Worm (Caenorhabditis elegans) whole organism, L1 larva: ENCODE results near the gene mlt-3.

Experiments used
- ama-1 ChIP-seq: fragments of 150-350 bp; optimal IDR thresholded peaks from 2 replicates; lab custom pipeline; 2014
- ceh-82 ChIP-seq, 3 experiments: fragments of 150-350 bp in 1 of 3; sonication (generic microtip) in 2 of 3; optimal IDR thresholded peaks; 2 replicates each; lab custom pipeline; 2014 to 2017; ENCODE audit warnings: missing biosample characterization in 3 of 3, missing genetic modification characterization in 3 of 3
- fos-1 ChIP-seq: fragments of 150-350 bp; optimal IDR thresholded peaks from 2 replicates; lab custom pipeline; 2014; ENCODE audit warnings: missing biosample characterization, missing genetic modification characterization
- lin-15B ChIP-seq: fragments of 150-350 bp; sonication (generic microtip); optimal IDR thresholded peaks from 3 replicates; lab custom pipeline; 2014; ENCODE audit warnings: missing biosample characterization, missing genetic modification characterization
- lin-35 ChIP-seq, 2 experiments: fragments of 150-350 bp; optimal IDR thresholded peaks; 2 replicates each; lab custom pipeline; 2014; ENCODE audit warnings: missing biosample characterization in 2 of 2, missing genetic modification characterization in 2 of 2, missing genetic modification reagents in 2 of 2
- lin-39 ChIP-seq: fragments of 150-350 bp; optimal IDR thresholded peaks from 2 replicates; lab custom pipeline; 2014; ENCODE audit warnings: missing biosample characterization, missing genetic modification reagents, missing genetic modification characterization
- nhr-28 ChIP-seq: fragments of 150-350 bp; optimal IDR thresholded peaks from 2 replicates; lab custom pipeline; 2014; ENCODE audit warnings: missing biosample characterization, missing genetic modification characterization
- pqm-1 ChIP-seq: sonication (generic microtip); optimal IDR thresholded peaks from 3 replicates; lab custom pipeline; 2017; ENCODE audit warnings: missing biosample characterization, missing genetic modification characterization
- rnt-1 ChIP-seq: sonication (generic microtip); optimal IDR thresholded peaks from 2 replicates; lab custom pipeline; 2016; ENCODE audit warnings: mild to moderate bottlenecking, missing genetic modification characterization, moderate library complexity, missing compliant biosample characterization
- snpc-4 ChIP-seq: fragments of 150-350 bp; optimal IDR thresholded peaks from 2 replicates; lab custom pipeline; 2014; ENCODE audit warnings: missing biosample characterization, missing genetic modification characterization
- tbx-2 ChIP-seq: sonication (generic microtip); optimal IDR thresholded peaks from 2 replicates; lab custom pipeline; 2016; ENCODE audit warnings: missing genetic modification characterization, missing compliant biosample characterization
- unc-30 ChIP-seq: sonication (generic microtip); optimal IDR thresholded peaks from 2 replicates; lab custom pipeline; 2017; ENCODE audit warnings: missing biosample characterization, missing genetic modification characterization
- vab-15 ChIP-seq: sonication (generic microtip); optimal IDR thresholded peaks from 2 replicates; lab custom pipeline; 2017; ENCODE audit warnings: missing genotype, mild to moderate bottlenecking, missing genetic modification characterization, missing compliant biosample characterization

DNA sequence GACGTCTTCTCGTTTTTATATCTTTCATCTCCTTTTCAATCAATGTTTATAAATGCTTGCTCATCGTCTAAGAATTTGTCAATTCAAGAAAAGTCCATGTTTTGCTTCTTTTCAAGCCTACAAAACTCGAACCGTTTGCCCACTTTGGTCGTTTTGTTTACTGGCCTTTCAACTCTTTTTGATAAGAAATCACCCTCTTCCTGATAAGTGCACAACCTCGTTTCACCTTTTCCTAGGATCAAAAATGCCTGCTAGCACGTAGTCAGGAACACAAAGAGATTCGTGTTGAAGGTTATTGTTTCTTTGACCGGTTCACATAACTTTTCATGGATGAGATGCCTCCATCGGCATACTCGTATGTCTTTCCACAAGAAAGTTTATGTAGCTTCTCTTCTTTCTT is 30.3 kb downstream of the mlt-3 start:
- TF ChIP-seq nhr-28 (no peak), lin-15B (tag; lab: Kevin White, UChicago) (no peak), ceh-82 (tag; optimal IDR thresholded peaks at IDR 0.05; lab: Kevin White, UChicago) (no peak), lin-39 (tag; lab: Kevin White, UChicago) (no peak), vab-15 (tag; lab: Kevin White, UChicago) (no peak), snpc-4 (tag; lab: Kevin White, UChicago) (no peak), unc-30 (tag; lab: Kevin White, UChicago) (no peak), rnt-1 (tag; lab: Kevin White, UChicago) (no peak), pqm-1 (tag; lab: Kevin White, UChicago) (no peak), ama-1 (lab: Kevin White, UChicago) (no peak), tbx-2 (no peak), lin-35 (GFP tag; optimal IDR thresholded peaks at IDR 0.05; lab: Kevin White, UChicago) (no peak), fos-1 (tag; lab: Kevin White, UChicago) (no peak)
